Fruit fly (Drosophila melanogaster) whole organism, embryonic: Measurements from ENCODE around the gene simj.

Experiments used
- Adf1 ChIP-seq: fragments of 200-800 bp; sonication (Bioruptor generic); IDR thresholded peaks from 2 replicates; pipeline ENCODE4 v1.3.6; 2022; ENCODE audit warnings: missing biosample characterization, missing genetic modification characterization
- CG10543 ChIP-seq: fragments of 200-800 bp; sonication (Bioruptor generic); optimal IDR thresholded peaks from 3 replicates; lab custom pipeline; 2017; ENCODE audit warnings: missing biosample characterization, mild to moderate bottlenecking, missing genetic modification characterization, moderate library complexity
- CG10654 ChIP-seq: fragments of 200-800 bp; sonication (Bioruptor generic); optimal IDR thresholded peaks from 2 replicates; lab custom pipeline; 2016; ENCODE audit warnings: missing biosample characterization, missing genetic modification characterization
- CG11398 ChIP-seq: fragments of 200-800 bp; sonication (Bioruptor generic); optimal IDR thresholded peaks from 2 replicates; lab custom pipeline; 2016; ENCODE audit warnings: missing biosample characterization, missing genetic modification characterization
- CG11723 ChIP-seq: fragments of 200-800 bp; sonication (Bioruptor generic); optimal IDR thresholded peaks from 2 replicates; lab custom pipeline; 2017; ENCODE audit warnings: missing biosample characterization, mild to moderate bottlenecking, missing genetic modification characterization
- CG12236 ChIP-seq: fragments of 200-800 bp; sonication (Bioruptor generic); optimal IDR thresholded peaks from 2 replicates; lab custom pipeline; 2016; ENCODE audit warnings: missing biosample characterization, missing genetic modification characterization
- CG13296 ChIP-seq: fragments of 200-800 bp; sonication (Bioruptor generic); optimal IDR thresholded peaks from 3 replicates; lab custom pipeline; 2018; ENCODE audit warnings: missing biosample characterization, mild to moderate bottlenecking, missing genetic modification characterization
- CG13894 ChIP-seq: fragments of 200-800 bp; sonication (Bioruptor generic); optimal IDR thresholded peaks from 3 replicates; lab custom pipeline; 2018; ENCODE audit warnings: missing biosample characterization, mild to moderate bottlenecking, missing genetic modification characterization, moderate library complexity
- CG14860 ChIP-seq: fragments of 200-800 bp; sonication (Bioruptor generic); IDR thresholded peaks from 3 replicates; pipeline ENCODE4 v1.3.6; 2022; ENCODE audit warnings: missing biosample characterization, missing genetic modification characterization; ENCODE audit not compliant: partially characterized antibody
- CG1603 ChIP-seq: fragments of 200-800 bp; sonication (Bioruptor generic); optimal IDR thresholded peaks from 2 replicates; lab custom pipeline; 2019; ENCODE audit warnings: missing biosample characterization, mild to moderate bottlenecking, missing genetic modification characterization, moderate library complexity
- CG1647 ChIP-seq: fragments of 200-800 bp; sonication (Bioruptor generic); optimal IDR thresholded peaks from 3 replicates; lab custom pipeline; 2016; ENCODE audit warnings: missing biosample characterization, missing genetic modification characterization
- CG16813 ChIP-seq: fragments of 200-800 bp; sonication (Bioruptor generic); IDR thresholded peaks from 3 replicates; pipeline ENCODE4 v1.3.6; 2022; ENCODE audit warnings: missing biosample characterization, missing genetic modification characterization; ENCODE audit not compliant: partially characterized antibody
- CG2875 ChIP-seq: fragments of 200-800 bp; sonication (Bioruptor generic); optimal IDR thresholded peaks from 2 replicates; lab custom pipeline; 2017; ENCODE audit warnings: missing biosample characterization, mild to moderate bottlenecking, missing genetic modification characterization, missing genetic modification reagents
- CG32767 ChIP-seq: fragments of 200-800 bp; sonication (Bioruptor generic); IDR thresholded peaks from 2 replicates; pipeline ENCODE4 v1.3.6; 2022; ENCODE audit warnings: missing biosample characterization, missing genetic modification characterization
- CG4328 ChIP-seq: fragments of 200-800 bp; sonication (Bioruptor generic); optimal IDR thresholded peaks from 3 replicates; lab custom pipeline; 2017; ENCODE audit warnings: missing biosample characterization, missing genetic modification reagents, missing genetic modification characterization
- CG7839 ChIP-seq: fragments of 200-800 bp; sonication (Bioruptor generic); optimal IDR thresholded peaks from 3 replicates; lab custom pipeline; 2018; ENCODE audit warnings: missing biosample characterization, mild to moderate bottlenecking, missing genetic modification characterization, moderate library complexity
- CHES-1-like ChIP-seq: fragments of 200-800 bp; sonication (Bioruptor generic); optimal IDR thresholded peaks from 2 replicates; lab custom pipeline; 2016; ENCODE audit warnings: missing biosample characterization, missing genetic modification characterization
- Camta ChIP-seq: fragments of 200-800 bp; sonication (Bioruptor generic); optimal IDR thresholded peaks from 2 replicates; lab custom pipeline; 2016; ENCODE audit warnings: missing biosample characterization, missing genetic modification characterization
- E2f1 ChIP-seq: fragments of 200-800 bp; sonication (Bioruptor generic); IDR thresholded peaks from 2 replicates; pipeline ENCODE4 v1.3.6; 2022; ENCODE audit warnings: missing biosample characterization, missing genetic modification characterization
- Eip74EF ChIP-seq, 2 experiments: fragments of 200-800 bp in 1 of 2; fragments of >200 bp in 1 of 2; sonication (Bioruptor generic) in 1 of 2; optimal IDR thresholded peaks; 2 replicates each; lab custom pipeline; 2017 to 2019; ENCODE audit warnings: missing biosample characterization in 2 of 2, missing genetic modification characterization in 2 of 2, mild to moderate bottlenecking in 1 of 2, moderate library complexity in 1 of 2
- Elba2 ChIP-seq: fragments of 200-800 bp; sonication (Bioruptor generic); optimal IDR thresholded peaks from 3 replicates; lab custom pipeline; 2016; ENCODE audit warnings: missing biosample characterization, missing genetic modification characterization
- Gsc ChIP-seq: fragments of 200-800 bp; sonication (Bioruptor generic); IDR thresholded peaks from 2 replicates; pipeline ENCODE4 v1.3.6; 2022; ENCODE audit warnings: missing biosample characterization, missing genetic modification characterization
- H15 ChIP-seq: fragments of 200-800 bp; sonication (Bioruptor generic); IDR thresholded peaks from 3 replicates; pipeline ENCODE4 v1.3.6; 2022; ENCODE audit warnings: missing biosample characterization, missing genetic modification characterization
- MESR4 ChIP-seq: fragments of 200-800 bp; sonication (Bioruptor generic); optimal IDR thresholded peaks from 2 replicates; lab custom pipeline; 2018; ENCODE audit warnings: missing biosample characterization, mild to moderate bottlenecking, missing genetic modification characterization, moderate library complexity
- Poxn ChIP-seq: fragments of 200-800 bp; sonication (Bioruptor generic); IDR thresholded peaks from 2 replicates; pipeline ENCODE4 v1.3.6; 2022; ENCODE audit warnings: missing biosample characterization, missing genetic modification characterization
- abd-A ChIP-seq: fragments of 200-800 bp; sonication (Bioruptor generic); optimal IDR thresholded peaks from 3 replicates; lab custom pipeline; 2019; ENCODE audit warnings: missing biosample characterization, mild to moderate bottlenecking, missing genetic modification characterization, moderate library complexity
- ash1 ChIP-seq: fragments of 200-800 bp; sonication (Bioruptor generic); optimal IDR thresholded peaks from 2 replicates; lab custom pipeline; 2018; ENCODE audit warnings: missing biosample characterization, mild to moderate bottlenecking, missing genetic modification characterization
- br ChIP-seq: fragments of >200 bp; optimal IDR thresholded peaks from 2 replicates; lab custom pipeline; 2017
- btn ChIP-seq: fragments of 200-800 bp; sonication (Bioruptor generic); optimal IDR thresholded peaks from 2 replicates; lab custom pipeline; 2016; ENCODE audit warnings: missing biosample characterization, missing genetic modification characterization
- crol ChIP-seq: fragments of 200-800 bp; sonication (Bioruptor generic); IDR thresholded peaks from 2 replicates; pipeline ENCODE4 v1.3.6; 2022; ENCODE audit warnings: missing biosample characterization, missing genetic modification characterization
- disco-r ChIP-seq: fragments of 200-800 bp; sonication (Bioruptor generic); optimal IDR thresholded peaks from 2 replicates; lab custom pipeline; 2016; ENCODE audit warnings: missing biosample characterization, missing genetic modification characterization
- dmrt11E ChIP-seq: fragments of 200-800 bp; sonication (Bioruptor generic); optimal IDR thresholded peaks from 3 replicates; lab custom pipeline; 2018; ENCODE audit warnings: missing biosample characterization, mild to moderate bottlenecking, missing genetic modification characterization, moderate library complexity
- en ChIP-seq: fragments of 200-800 bp; sonication (Bioruptor generic); optimal IDR thresholded peaks from 2 replicates; lab custom pipeline; 2016; ENCODE audit warnings: missing biosample characterization, missing genetic modification characterization
- fd102C ChIP-seq: fragments of 200-800 bp; sonication (Bioruptor generic); optimal IDR thresholded peaks from 2 replicates; lab custom pipeline; 2018; ENCODE audit warnings: missing biosample characterization, mild to moderate bottlenecking, missing genetic modification characterization, moderate library complexity
- grau ChIP-seq: fragments of 200-800 bp; optimal IDR thresholded peaks from 3 replicates; lab custom pipeline; 2019; ENCODE audit warnings: missing biosample characterization, mild to moderate bottlenecking, missing genetic modification characterization, moderate library complexity
- hb ChIP-seq: fragments of 200-800 bp; sonication (Bioruptor generic); IDR thresholded peaks from 3 replicates; pipeline ENCODE4 v1.3.6; 2022; ENCODE audit warnings: missing biosample characterization, missing genetic modification characterization; ENCODE audit not compliant: partially characterized antibody
- hbn ChIP-seq: fragments of 200-800 bp; sonication (Bioruptor generic); IDR thresholded peaks from 2 replicates; pipeline ENCODE4 v1.3.6; 2022; ENCODE audit warnings: missing biosample characterization, missing genetic modification characterization; ENCODE audit not compliant: partially characterized antibody
- hth ChIP-seq: fragments of >200 bp; optimal IDR thresholded peaks from 2 replicates; lab custom pipeline; 2017; ENCODE audit warnings: inconsistent platforms
- lola ChIP-seq, 3 experiments: fragments of >200 bp in 2 of 3; fragments of 200-800 bp in 1 of 3; sonication (Bioruptor generic) in 1 of 3; optimal IDR thresholded peaks; 2 replicates each; lab custom pipeline; 2017 to 2019; ENCODE audit warnings: missing biosample characterization in 3 of 3, missing genetic modification characterization in 3 of 3, mild to moderate bottlenecking in 1 of 3, moderate library complexity in 1 of 3
- otp ChIP-seq: fragments of 200-800 bp; sonication (Bioruptor generic); IDR thresholded peaks from 3 replicates; pipeline ENCODE4, ENCODE4 v1.3.6; 2022; ENCODE audit warnings: missing biosample characterization, missing genetic modification characterization
- phol ChIP-seq: fragments of 200-800 bp; sonication (Bioruptor generic); optimal IDR thresholded peaks from 3 replicates; lab custom pipeline; 2018; ENCODE audit warnings: missing biosample characterization, mild to moderate bottlenecking, missing genetic modification characterization, moderate library complexity
- run ChIP-seq: fragments of 200-800 bp; sonication (Bioruptor generic); optimal IDR thresholded peaks from 3 replicates; lab custom pipeline; 2018; ENCODE audit warnings: missing biosample characterization, mild to moderate bottlenecking, missing genetic modification characterization
- sc ChIP-seq, 3 experiments: fragments of >200 bp in 2 of 3; fragments of 200-800 bp in 1 of 3; sonication (Bioruptor generic) in 1 of 3; optimal IDR thresholded peaks; 2 replicates in 2 of 3; 3 replicates in 1 of 3; lab custom pipeline; 2017; ENCODE audit warnings: mild to moderate bottlenecking in 1 of 3, missing biosample characterization in 1 of 3, missing genetic modification characterization in 1 of 3, missing genetic modification reagents in 1 of 3
- sima ChIP-seq: fragments of 200-800 bp; sonication (Bioruptor generic); optimal IDR thresholded peaks from 2 replicates; lab custom pipeline; 2016; ENCODE audit warnings: missing biosample characterization, missing genetic modification characterization
- sqz ChIP-seq: fragments of 200-800 bp; sonication (Bioruptor generic); optimal IDR thresholded peaks from 3 replicates; lab custom pipeline; 2018; ENCODE audit warnings: missing biosample characterization, mild to moderate bottlenecking, missing genetic modification characterization
- ssp ChIP-seq: fragments of 200-800 bp; sonication (Bioruptor generic); IDR thresholded peaks from 2 replicates; pipeline ENCODE4 v1.3.6; 2022; ENCODE audit warnings: missing biosample characterization, missing genetic modification characterization
- trem ChIP-seq: fragments of 200-800 bp; optimal IDR thresholded peaks from 3 replicates; lab custom pipeline; 2019; ENCODE audit warnings: missing biosample characterization, mild to moderate bottlenecking, missing genetic modification characterization, moderate library complexity
- trh ChIP-seq: fragments of 200-800 bp; sonication (Bioruptor generic); optimal IDR thresholded peaks from 2 replicates; lab custom pipeline; 2016; ENCODE audit warnings: missing biosample characterization, missing genetic modification characterization
- yki ChIP-seq: fragments of >200 bp; optimal IDR thresholded peaks from 3 replicates; lab custom pipeline; 2018

The simj gene

DNA sequence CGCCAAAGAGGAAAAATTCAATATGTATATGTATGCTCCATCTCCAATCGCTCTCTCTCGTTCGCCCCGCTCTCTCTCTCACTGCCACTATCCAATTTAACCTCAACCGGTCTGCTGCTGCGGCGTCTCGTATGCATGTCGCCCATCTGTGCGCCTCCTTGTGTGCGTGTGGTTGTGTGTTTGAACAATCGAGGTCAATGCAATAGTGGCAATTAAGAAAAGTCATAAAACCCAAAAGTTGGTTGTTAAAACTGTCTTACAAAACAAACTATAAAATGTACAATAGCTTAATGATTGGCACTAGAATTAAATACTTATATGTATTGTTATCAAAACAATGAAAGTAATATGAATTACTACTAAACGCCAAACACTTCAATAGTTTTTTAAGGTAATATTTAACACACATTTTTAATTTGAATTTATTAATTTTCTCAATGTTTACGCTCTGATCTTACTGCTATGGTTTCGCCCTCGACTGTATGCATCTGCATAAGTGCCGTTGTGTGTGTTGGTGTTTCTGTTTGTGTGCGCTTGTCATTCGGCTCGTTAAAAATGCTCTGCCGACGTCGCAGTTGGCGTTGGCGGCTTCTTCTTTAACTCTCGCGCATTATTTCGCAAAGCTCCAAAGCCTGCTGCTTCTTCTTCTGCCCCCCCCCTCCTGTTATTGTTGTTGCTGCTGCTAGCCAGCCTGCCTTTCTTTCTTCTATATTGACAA lies 1.1 kb downstream of the simj start (continued):
- TF ChIP-seq hbn: no peak
- TF ChIP-seq sqz (GFP tag; lab: Kevin White, UChicago): peak; percentile 98
- no peak for TF ChIP-seq hb
- TF ChIP-seq CG10543: peak; percentile 97
- peak; percentile 84 for TF ChIP-seq btn
- peak; percentile 91 for TF ChIP-seq CG1603 (tag; lab: Kevin White, UChicago)
- peak; percentile 93 for TF ChIP-seq CG32767 (GFP tag; lab: Robert Waterston, UW)
- TF ChIP-seq trem: peak; percentile 97
- peak; percentile 86 for TF ChIP-seq CG13894
- peak; percentile 85 for TF ChIP-seq Adf1 (GFP tag; lab: Robert Waterston, UW)
- TF ChIP-seq run (tag; lab: Kevin White, UChicago): peak; percentile 98
- TF ChIP-seq trh (GFP tag; lab: Kevin White, UChicago): peak; percentile 90
- peak; percentile 97 for TF ChIP-seq grau
- TF ChIP-seq sima (GFP tag; lab: Kevin White, UChicago): peak; percentile 56
- peak; percentile 89 for TF ChIP-seq CG10654 (GFP tag; lab: Kevin White, UChicago)
- peak; percentile 99 for TF ChIP-seq CG7839 (tag; lab: Kevin White, UChicago)
- TF ChIP-seq yki (lab: Kevin White, UChicago): peak; percentile 58
- TF ChIP-seq abd-A: peak; percentile 91
- TF ChIP-seq otp (GFP tag; lab: Robert Waterston, UW): peak; percentile 83
- TF ChIP-seq Elba2 (GFP tag; lab: Kevin White, UChicago): peak; percentile 66
- TF ChIP-seq crol (GFP tag; lab: Robert Waterston, UW): peak; percentile 15; the same call in 1 of the 2 replicates
- TF ChIP-seq MESR4 (GFP tag; lab: Kevin White, UChicago): peak; percentile 45
- TF ChIP-seq CG12236 (GFP tag; lab: Kevin White, UChicago): peak; percentile 79
- TF ChIP-seq CG14860: no peak
- TF ChIP-seq CG16813 (GFP tag; lab: Robert Waterston, UW): no peak
- TF ChIP-seq br: no peak
- TF ChIP-seq CG1647 (GFP tag; lab: Kevin White, UChicago): peak; percentile 78
- TF ChIP-seq fd102C (GFP tag; lab: Kevin White, UChicago): peak; percentile 90
- peak; percentile 98 for TF ChIP-seq phol
- TF ChIP-seq ash1 (GFP tag; lab: Kevin White, UChicago): peak; percentile 66
- peak; percentile 67 for TF ChIP-seq en (GFP tag; lab: Kevin White, UChicago)
- no peak for TF ChIP-seq hth (lab: Kevin White, UChicago)
- peak; percentile 62 for TF ChIP-seq CHES-1-like (GFP tag; lab: Kevin White, UChicago)
- TF ChIP-seq CG2875 (GFP tag; lab: Kevin White, UChicago): peak; percentile 98
- TF ChIP-seq CG13296: peak; percentile 98
- TF ChIP-seq disco-r: peak; percentile 75
- no peak for TF ChIP-seq sc (optimal IDR thresholded peaks at IDR 0.05; lab: Kevin White, UChicago)
- TF ChIP-seq sc (GFP tag; optimal IDR thresholded peaks at IDR 0.05; lab: Kevin White, UChicago): peak; percentile 95
- TF ChIP-seq dmrt11E (tag; lab: Kevin White, UChicago): peak; percentile 98
- peak in 1 of 2 experiments; percentile 99 for TF ChIP-seq Eip74EF (GFP tag; optimal IDR thresholded peaks at IDR 0.05; lab: Kevin White, UChicago)
- TF ChIP-seq Gsc (GFP tag; lab: Robert Waterston, UW): no peak
- TF ChIP-seq Camta: peak; percentile 90
- peak; percentile 95 for TF ChIP-seq E2f1
- TF ChIP-seq CG11723 (GFP tag; lab: Kevin White, UChicago): peak; percentile 97
- TF ChIP-seq Poxn (GFP tag; lab: Robert Waterston, UW): peak; percentile 55; the same call in 1 of the 2 replicates
- peak; percentile 78 for TF ChIP-seq ssp
- peak; percentile 66 for TF ChIP-seq CG11398 (GFP tag; lab: Kevin White, UChicago)
- peak; percentile 84; the same call in 1 of the 3 replicates for TF ChIP-seq H15 (GFP tag; lab: Robert Waterston, UW)
- peak; percentile 98 for TF ChIP-seq CG4328 (GFP tag; lab: Kevin White, UChicago)
- TF ChIP-seq lola (GFP tag; optimal IDR thresholded peaks at IDR 0.05; lab: Kevin White, UChicago): peak in 1 of 3 experiments; percentile 99
